Fruit fly (Drosophila melanogaster) whole organism, embryonic: ENCODE results near the gene vari.
A peak's percentile ranks its signal among the peaks of the same experiment; 100 is the strongest.

Source experiments
- Ada2b ChIP-seq: fragments of 200-800 bp; sonication (Bioruptor generic); IDR thresholded peaks from 2 replicates; pipeline ENCODE4 v1.3.6; 2022; ENCODE audit warnings: missing biosample characterization, missing genetic modification characterization
- Aef1 ChIP-seq: fragments of 200-800 bp; sonication (Bioruptor generic); IDR thresholded peaks from 3 replicates; pipeline ENCODE4 v1.3.6; 2022; ENCODE audit warnings: missing biosample characterization, missing genetic modification characterization
- Bdp1 ChIP-seq: fragments of 200-800 bp; sonication (Bioruptor generic); optimal IDR thresholded peaks from 3 replicates; lab custom pipeline; 2016; ENCODE audit warnings: missing biosample characterization, missing genetic modification characterization
- CG10366 ChIP-seq: fragments of 200-800 bp; sonication (Bioruptor generic); IDR thresholded peaks from 2 replicates; pipeline ENCODE4 v1.3.6; 2022; ENCODE audit warnings: missing biosample characterization, missing genetic modification characterization
- CG10654 ChIP-seq: fragments of 200-800 bp; sonication (Bioruptor generic); optimal IDR thresholded peaks from 2 replicates; lab custom pipeline; 2016; ENCODE audit warnings: missing biosample characterization, missing genetic modification characterization
- CG11696 ChIP-seq: fragments of 200-800 bp; sonication (Bioruptor generic); IDR thresholded peaks from 2 replicates; pipeline ENCODE4 v1.3.6; 2022; ENCODE audit warnings: missing biosample characterization, missing genetic modification characterization
- CG13424 ChIP-seq: fragments of 200-800 bp; sonication (Bioruptor generic); optimal IDR thresholded peaks from 2 replicates; lab custom pipeline; 2019; ENCODE audit warnings: missing biosample characterization, mild to moderate bottlenecking, missing genetic modification characterization, moderate library complexity
- CG14441 ChIP-seq: fragments of 200-800 bp; sonication (Bioruptor generic); IDR thresholded peaks from 2 replicates; pipeline ENCODE4 v1.3.6; 2022; ENCODE audit warnings: missing biosample characterization, missing genetic modification characterization
- CG14710 ChIP-seq: fragments of 200-800 bp; sonication (Bioruptor generic); optimal IDR thresholded peaks from 3 replicates; lab custom pipeline; 2019; ENCODE audit warnings: missing biosample characterization, mild to moderate bottlenecking, missing genetic modification characterization, moderate library complexity
- CG17829 ChIP-seq: fragments of 200-800 bp; optimal IDR thresholded peaks from 2 replicates; lab custom pipeline; 2019; ENCODE audit warnings: missing biosample characterization, mild to moderate bottlenecking, missing genetic modification characterization, moderate library complexity
- CG18764 ChIP-seq: fragments of 200-800 bp; sonication (Bioruptor generic); optimal IDR thresholded peaks from 3 replicates; lab custom pipeline; 2016; ENCODE audit warnings: missing biosample characterization, missing genetic modification characterization
- CG2129 ChIP-seq: fragments of 200-800 bp; sonication (Bioruptor generic); IDR thresholded peaks from 2 replicates; pipeline ENCODE4 v1.3.6; 2022; ENCODE audit warnings: missing biosample characterization, missing genetic modification characterization; ENCODE audit not compliant: partially characterized antibody
- CG2889 ChIP-seq: fragments of 200-800 bp; sonication (Bioruptor generic); IDR thresholded peaks from 3 replicates; pipeline ENCODE4 v1.3.6; 2022; ENCODE audit warnings: missing biosample characterization, missing genetic modification characterization
- CG31224 ChIP-seq: fragments of 200-800 bp; sonication (Bioruptor generic); IDR thresholded peaks from 2 replicates; pipeline ENCODE4 v1.3.6; 2022; ENCODE audit warnings: missing biosample characterization, missing genetic modification characterization
- CG31365 ChIP-seq: fragments of 200-800 bp; sonication (Bioruptor generic); optimal IDR thresholded peaks from 2 replicates; lab custom pipeline; 2018; ENCODE audit warnings: missing biosample characterization, mild to moderate bottlenecking, missing genetic modification characterization
- CG3281 ChIP-seq: fragments of 200-800 bp; sonication (Bioruptor generic); optimal IDR thresholded peaks from 3 replicates; lab custom pipeline; 2017; ENCODE audit warnings: missing biosample characterization, mild to moderate bottlenecking, missing genetic modification characterization
- CG33557 ChIP-seq: fragments of 200-800 bp; sonication (Bioruptor generic); optimal IDR thresholded peaks from 2 replicates; lab custom pipeline; 2019; ENCODE audit warnings: missing biosample characterization, mild to moderate bottlenecking, missing genetic modification characterization, moderate library complexity
- CG4424 ChIP-seq: fragments of 200-800 bp; sonication (Bioruptor generic); optimal IDR thresholded peaks from 3 replicates; lab custom pipeline; 2016; ENCODE audit warnings: missing biosample characterization, missing genetic modification characterization
- CG4820 ChIP-seq: fragments of 200-800 bp; sonication (Bioruptor generic); optimal IDR thresholded peaks from 3 replicates; lab custom pipeline; 2016; ENCODE audit warnings: missing biosample characterization, missing genetic modification characterization
- CG4854 ChIP-seq: fragments of 200-800 bp; sonication (Bioruptor generic); optimal IDR thresholded peaks from 2 replicates; lab custom pipeline; 2016; ENCODE audit warnings: missing biosample characterization, missing genetic modification characterization, inconsistent platforms
- CG5245 ChIP-seq: fragments of 200-800 bp; sonication (Bioruptor generic); optimal IDR thresholded peaks from 3 replicates; lab custom pipeline; 2016; ENCODE audit warnings: missing biosample characterization, missing genetic modification characterization
- CG6854 ChIP-seq: fragments of 200-800 bp; sonication (Bioruptor generic); optimal IDR thresholded peaks from 3 replicates; lab custom pipeline; 2017; ENCODE audit warnings: missing biosample characterization, mild to moderate bottlenecking, missing genetic modification characterization
- CG7357 ChIP-seq: fragments of 200-800 bp; sonication (Bioruptor generic); IDR thresholded peaks from 3 replicates; pipeline ENCODE4 v1.3.6; 2022; ENCODE audit warnings: missing biosample characterization, missing genetic modification characterization
- CG7963 ChIP-seq: fragments of 200-800 bp; sonication (Bioruptor generic); IDR thresholded peaks from 3 replicates; pipeline ENCODE4 v1.3.6; 2022; ENCODE audit warnings: missing biosample characterization, missing genetic modification characterization; ENCODE audit not compliant: partially characterized antibody
- CG8765 ChIP-seq: fragments of 200-800 bp; sonication (Bioruptor generic); IDR thresholded peaks from 2 replicates; pipeline ENCODE4 v1.3.6; 2022; ENCODE audit warnings: missing biosample characterization, missing genetic modification characterization
- CG9437 ChIP-seq: fragments of 200-800 bp; sonication (Bioruptor generic); optimal IDR thresholded peaks from 2 replicates; lab custom pipeline; 2018; ENCODE audit warnings: missing biosample characterization, mild to moderate bottlenecking, missing genetic modification characterization
- Eip74EF ChIP-seq, 2 experiments: fragments of 200-800 bp in 1 of 2; fragments of >200 bp in 1 of 2; sonication (Bioruptor generic) in 1 of 2; optimal IDR thresholded peaks; 2 replicates each; lab custom pipeline; 2017 to 2019; ENCODE audit warnings: missing biosample characterization in 2 of 2, missing genetic modification characterization in 2 of 2, mild to moderate bottlenecking in 1 of 2, moderate library complexity in 1 of 2
- H2.0 ChIP-seq: fragments of 200-800 bp; sonication (Bioruptor generic); IDR thresholded peaks from 2 replicates; pipeline ENCODE4 v1.3.6; 2022; ENCODE audit warnings: missing biosample characterization, missing genetic modification characterization
- Meics ChIP-seq: fragments of 200-800 bp; sonication (Bioruptor generic); optimal IDR thresholded peaks from 2 replicates; lab custom pipeline; 2017; ENCODE audit warnings: missing biosample characterization, mild to moderate bottlenecking, missing genetic modification characterization
- Oaz ChIP-seq: fragments of 200-800 bp; sonication (Bioruptor generic); IDR thresholded peaks from 2 replicates; pipeline ENCODE4 v1.3.6; 2022; ENCODE audit warnings: missing biosample characterization, missing genetic modification characterization
- Rfx ChIP-seq: fragments of 200-800 bp; sonication (Bioruptor generic); IDR thresholded peaks from 2 replicates; pipeline ENCODE4 v1.3.6; 2022; ENCODE audit warnings: missing biosample characterization, missing genetic modification characterization
- Ssrp ChIP-seq: fragments of 200-800 bp; sonication (Bioruptor generic); optimal IDR thresholded peaks from 2 replicates; lab custom pipeline; 2018; ENCODE audit warnings: missing biosample characterization, mild to moderate bottlenecking, missing genetic modification characterization, moderate library complexity
- al ChIP-seq: fragments of 200-800 bp; sonication (Bioruptor generic); IDR thresholded peaks from 2 replicates; pipeline ENCODE4 v1.3.6; 2022; ENCODE audit warnings: missing biosample characterization, missing genetic modification characterization
- br ChIP-seq: fragments of >200 bp; optimal IDR thresholded peaks from 2 replicates; lab custom pipeline; 2017
- bsh ChIP-seq, 2 experiments: fragments of 200-800 bp; sonication (Bioruptor generic); optimal IDR thresholded peaks; 2 replicates each; lab custom pipeline; 2017 to 2018; ENCODE audit warnings: mild to moderate bottlenecking in 2 of 2, missing biosample characterization in 2 of 2, missing genetic modification characterization in 2 of 2, moderate library complexity in 1 of 2
- dpn ChIP-seq, 2 experiments: fragments of 200-800 bp; sonication (Bioruptor generic); optimal IDR thresholded peaks; 3 replicates each; lab custom pipeline; 2016; ENCODE audit warnings: missing biosample characterization in 2 of 2, missing genetic modification characterization in 2 of 2
- dysf ChIP-seq: fragments of 200-800 bp; sonication (Bioruptor generic); IDR thresholded peaks from 3 replicates; pipeline ENCODE4 v1.3.6; 2022; ENCODE audit warnings: missing biosample characterization, missing genetic modification characterization
- grau ChIP-seq: fragments of 200-800 bp; optimal IDR thresholded peaks from 3 replicates; lab custom pipeline; 2019; ENCODE audit warnings: missing biosample characterization, mild to moderate bottlenecking, missing genetic modification characterization, moderate library complexity
- gro ChIP-seq: fragments of 200-800 bp; sonication (Bioruptor generic); optimal IDR thresholded peaks from 2 replicates; lab custom pipeline; 2016; ENCODE audit warnings: missing biosample characterization, missing genetic modification characterization
- gsb ChIP-seq: fragments of 200-800 bp; sonication (Bioruptor generic); IDR thresholded peaks from 2 replicates; pipeline ENCODE4 v1.3.6; 2022; ENCODE audit warnings: missing biosample characterization, missing genetic modification characterization
- mld ChIP-seq: fragments of 200-800 bp; sonication (Bioruptor generic); IDR thresholded peaks from 3 replicates; pipeline ENCODE4 v1.3.6; 2022; ENCODE audit warnings: missing biosample characterization, missing genetic modification characterization; ENCODE audit not compliant: partially characterized antibody
- pho ChIP-seq: fragments of 200-800 bp; sonication (Bioruptor generic); optimal IDR thresholded peaks from 2 replicates; lab custom pipeline; 2016; ENCODE audit warnings: missing biosample characterization, missing genetic modification characterization
- psq ChIP-seq: fragments of 200-800 bp; sonication (Bioruptor generic); optimal IDR thresholded peaks from 2 replicates; lab custom pipeline; 2017; ENCODE audit warnings: missing biosample characterization, missing genetic modification characterization
- pzg ChIP-seq: fragments of 200-800 bp; sonication (Bioruptor generic); optimal IDR thresholded peaks from 3 replicates; lab custom pipeline; 2018; ENCODE audit warnings: missing biosample characterization, mild to moderate bottlenecking, missing genetic modification characterization, moderate library complexity
- row ChIP-seq: fragments of 200-800 bp; sonication (Bioruptor generic); IDR thresholded peaks from 3 replicates; pipeline ENCODE4 v1.3.6; 2022; ENCODE audit warnings: missing biosample characterization, missing genetic modification characterization
- seq ChIP-seq: fragments of 200-800 bp; sonication (Bioruptor generic); IDR thresholded peaks from 2 replicates; pipeline ENCODE4 v1.3.6; 2022; ENCODE audit warnings: missing biosample characterization, missing genetic modification characterization
- slp2 ChIP-seq: fragments of 200-800 bp; sonication (Bioruptor generic); optimal IDR thresholded peaks from 2 replicates; lab custom pipeline; 2016; ENCODE audit warnings: missing biosample characterization, missing genetic modification characterization
- sqz ChIP-seq: fragments of 200-800 bp; sonication (Bioruptor generic); optimal IDR thresholded peaks from 3 replicates; lab custom pipeline; 2018; ENCODE audit warnings: missing biosample characterization, mild to moderate bottlenecking, missing genetic modification characterization
- sug ChIP-seq: fragments of 200-800 bp; optimal IDR thresholded peaks from 2 replicates; lab custom pipeline; 2019; ENCODE audit warnings: missing biosample characterization, mild to moderate bottlenecking, missing genetic modification characterization, moderate library complexity
- tgo ChIP-seq: fragments of 200-800 bp; sonication (Bioruptor generic); IDR thresholded peaks from 3 replicates; pipeline ENCODE4 v1.3.6; 2022; ENCODE audit warnings: missing biosample characterization, missing genetic modification characterization
- zen ChIP-seq: fragments of 200-800 bp; sonication (Bioruptor generic); optimal IDR thresholded peaks from 3 replicates; lab custom pipeline; 2018; ENCODE audit warnings: missing biosample characterization, mild to moderate bottlenecking, missing genetic modification characterization, moderate library complexity

vari gene

dm6 chr2L:20752160-20752559 lies 44.7 kb downstream of the vari start, which contains the start of the genes Amacr and Ns4 (continued):
- TF ChIP-seq Ada2b (GFP tag; lab: Robert Waterston, UW), result peak; percentile 21; the same call in 1 of the 2 replicates
- peak; percentile 26 for TF ChIP-seq CG4854 (GFP tag; lab: Kevin White, UChicago)
- TF ChIP-seq dpn (GFP tag; optimal IDR thresholded peaks at IDR 0.05; lab: Kevin White, UChicago), result peak; percentile 47 to 61
- TF ChIP-seq slp2 (GFP tag; lab: Kevin White, UChicago), result peak; percentile 47
- TF ChIP-seq CG8765 (GFP tag; lab: Robert Waterston, UW), result no peak
- TF ChIP-seq Eip74EF (GFP tag; optimal IDR thresholded peaks at IDR 0.05; lab: Kevin White, UChicago), result no peak
- peak; percentile 52 for TF ChIP-seq CG10366
- TF ChIP-seq Bdp1, result peak; percentile 34
- no peak for TF ChIP-seq psq (GFP tag; lab: Kevin White, UChicago)
- TF ChIP-seq row (GFP tag; lab: Robert Waterston, UW), result peak; percentile 89
- no peak for TF ChIP-seq CG4820 (GFP tag; lab: Kevin White, UChicago)
- TF ChIP-seq sqz (GFP tag; lab: Kevin White, UChicago), result no peak
- TF ChIP-seq gsb, result no peak
- peak; percentile 31 for TF ChIP-seq CG4424 (GFP tag; lab: Kevin White, UChicago)
- TF ChIP-seq Oaz (GFP tag; lab: Robert Waterston, UW), result peak; percentile 46; the same call in 1 of the 2 replicates
- peak; percentile 66 for TF ChIP-seq grau (tag; lab: Kevin White, UChicago)
- TF ChIP-seq CG13424 (tag; lab: Kevin White, UChicago), result peak; percentile 65
- peak; percentile 37; the same call in 1 of the 2 replicates for TF ChIP-seq H2.0 (GFP tag; lab: Robert Waterston, UW)
- 0 out of 3 replicates have a peak, but pooled peaks have one; percentile 24 for TF ChIP-seq CG7357
- TF ChIP-seq seq (GFP tag; lab: Robert Waterston, UW), result no peak
- no peak for TF ChIP-seq CG31224 (GFP tag; lab: Robert Waterston, UW)
- peak; percentile 46 for TF ChIP-seq CG9437 (GFP tag; lab: Kevin White, UChicago)
- no peak for TF ChIP-seq CG3281
- no peak for TF ChIP-seq CG6854 (GFP tag; lab: Kevin White, UChicago)
- no peak for TF ChIP-seq CG2889 (GFP tag; lab: Robert Waterston, UW)
- peak; percentile 17; the same call in 1 of the 2 replicates for TF ChIP-seq CG14441
- peak; percentile 28 for TF ChIP-seq Meics (GFP tag; lab: Kevin White, UChicago)
- TF ChIP-seq Aef1 (GFP tag; lab: Robert Waterston, UW), result peak; percentile 25; the same call in 2 of the 3 replicates
- TF ChIP-seq CG7963 (GFP tag; lab: Robert Waterston, UW), result no peak
- peak; percentile 26 for TF ChIP-seq zen (tag; lab: Kevin White, UChicago)
- peak; percentile 44 for TF ChIP-seq pzg (GFP tag; lab: Kevin White, UChicago)
- TF ChIP-seq br (lab: Kevin White, UChicago), result no peak
- TF ChIP-seq CG11696 (GFP tag; lab: Robert Waterston, UW), result 0 out of 2 replicates have a peak, but pooled peaks have one; percentile 10
- peak; percentile 26 for TF ChIP-seq CG17829
- peak; percentile 54 to 56 for TF ChIP-seq bsh (GFP tag; optimal IDR thresholded peaks at IDR 0.05; lab: Kevin White, UChicago)
- TF ChIP-seq CG2129 (GFP tag; lab: Robert Waterston, UW), result no peak
- TF ChIP-seq CG5245 (GFP tag; lab: Kevin White, UChicago), result peak; percentile 11
- peak; percentile 45 for TF ChIP-seq CG14710 (tag; lab: Kevin White, UChicago)
- peak; percentile 61; the same call in 2 of the 3 replicates for TF ChIP-seq dysf (GFP tag; lab: Robert Waterston, UW)
- peak; percentile 34 for TF ChIP-seq CG33557
- TF ChIP-seq sug (tag; lab: Kevin White, UChicago), result no peak
- peak; percentile 61 for TF ChIP-seq pho
- no peak for TF ChIP-seq CG10654 (GFP tag; lab: Kevin White, UChicago)
- TF ChIP-seq al, result peak; percentile 62
- TF ChIP-seq Ssrp (tag; lab: Kevin White, UChicago), result peak; percentile 50
- TF ChIP-seq Rfx (GFP tag; lab: Robert Waterston, UW), result peak; percentile 73
- peak; percentile 50 for TF ChIP-seq tgo (GFP tag; lab: Robert Waterston, UW)
- no peak for TF ChIP-seq CG31365 (tag; lab: Kevin White, UChicago)
- peak; percentile 41 for TF ChIP-seq gro (GFP tag; lab: Kevin White, UChicago)
- TF ChIP-seq CG18764, result peak; percentile 29
- no peak for TF ChIP-seq mld (GFP tag; lab: Robert Waterston, UW)
